Worm (Caenorhabditis elegans): ENCODE measurements around the gene D1054.10.

D1054.10 gene

ce11 chrV:10794463-10794862, 1.8 kb upstream of the D1054.10 start:
- TF ChIP-seq Y22D7AL.16 (tag; optimal IDR thresholded peaks at IDR 0.05) = no peak
- no peak for TF ChIP-seq fkh-10 (GFP tag; optimal IDR thresholded peaks at IDR 0.05)
- TF ChIP-seq hlh-6 (tag; optimal IDR thresholded peaks at IDR 0.05) = no peak
- no peak for TF ChIP-seq ceh-9 (tag; optimal IDR thresholded peaks at IDR 0.05)
- no peak for TF ChIP-seq ceh-18 (tag; optimal IDR thresholded peaks at IDR 0.05)
- TF ChIP-seq nfya-1 (tag; optimal IDR thresholded peaks at IDR 0.05) = no peak
- TF ChIP-seq tbx-2 (tag; optimal IDR thresholded peaks at IDR 0.05) = no peak

ce11 chrV:10793498-10793897, 823 bp upstream of the D1054.10 start, which contains the start of gene ule-3:
Gene ule-3, plus strand, starts transcription at chrV:10793798.
- TF ChIP-seq odd-2 (tag; optimal IDR thresholded peaks at IDR 0.05) (no peak), ceh-19 (GFP tag; optimal IDR thresholded peaks at IDR 0.05) (no peak), gmeb-2 (tag; optimal IDR thresholded peaks at IDR 0.05) (no peak), sdc-2 (tag; optimal IDR thresholded peaks at IDR 0.05) (no peak), lin-11 (tag; optimal IDR thresholded peaks at IDR 0.05) (no peak), hlh-8 (tag; optimal IDR thresholded peaks at IDR 0.05) (no peak), hlh-6 (tag; optimal IDR thresholded peaks at IDR 0.05) (no peak), ceh-30 (tag; optimal IDR thresholded peaks at IDR 0.05) (no peak), ttx-3 (tag; optimal IDR thresholded peaks at IDR 0.05) (no peak), pha-4 (tag; optimal IDR thresholded peaks at IDR 0.05) (no peak), unc-42 (tag; optimal IDR thresholded peaks at IDR 0.05) (no peak), ceh-2 (tag; optimal IDR thresholded peaks at IDR 0.05) (no peak)

ce11 chrV:10790921-10791320, 1.8 kb downstream of the D1054.10 start, which contains the start of gene D1054.9:
Gene D1054.9, minus strand, starts transcription at chrV:10791057.
- TF ChIP-seq ttx-3 (tag; optimal IDR thresholded peaks at IDR 0.05) (no peak), ceh-34 (tag; optimal IDR thresholded peaks at IDR 0.05) (no peak), ztf-16 (tag; optimal IDR thresholded peaks at IDR 0.05) (no peak), ceh-14 (tag; optimal IDR thresholded peaks at IDR 0.05) (no peak)

ce11 chrV:10784011-10784410, 8.7 kb downstream of the D1054.10 start, which contains the start of gene D1054.8:
Gene D1054.8, plus strand, starts transcription at chrV:10784311.
- TF ChIP-seq ceh-2 (tag; optimal IDR thresholded peaks at IDR 0.05) (no peak), elt-2 (tag; optimal IDR thresholded peaks at IDR 0.05) (no peak), dmd-4 (tag; optimal IDR thresholded peaks at IDR 0.05; ENCODE audit: borderline replicate concordance) (no peak), F13H6.1 (tag; optimal IDR thresholded peaks at IDR 0.05) (no peak), dve-1 (tag; optimal IDR thresholded peaks at IDR 0.05) (no peak), T23F11.4 (GFP tag; optimal IDR thresholded peaks at IDR 0.05) (no peak), ztf-16 (tag; optimal IDR thresholded peaks at IDR 0.05) (no peak), ref-2 (tag; optimal IDR thresholded peaks at IDR 0.05) (no peak), ama-1 (optimal IDR thresholded peaks at IDR 0.05) (no peak), ceh-14 (tag; optimal IDR thresholded peaks at IDR 0.05) (no peak), K02D7.2 (tag; optimal IDR thresholded peaks at IDR 0.05) (no peak), C38D4.7 (GFP tag; optimal IDR thresholded peaks at IDR 0.05) (no peak), ahr-1 (tag; optimal IDR thresholded peaks at IDR 0.05) (no peak), Y22D7AL.16 (tag; optimal IDR thresholded peaks at IDR 0.05) (no peak), pros-1 (tag; optimal IDR thresholded peaks at IDR 0.05) (no peak), ceh-34 (tag; optimal IDR thresholded peaks at IDR 0.05) (no peak), hlh-15 (tag; optimal IDR thresholded peaks at IDR 0.05) (no peak)

- TF ChIP-seq ceh-14 (tag; optimal IDR thresholded peaks at IDR 0.05) (no peak), fax-1 (tag; optimal IDR thresholded peaks at IDR 0.05) (no peak), ttx-3 (tag; optimal IDR thresholded peaks at IDR 0.05) (no peak), K09A11.1 (tag; optimal IDR thresholded peaks at IDR 0.05; ENCODE audit: insufficient read depth) (no peak), mec-3 (tag; optimal IDR thresholded peaks at IDR 0.05; ENCODE audit: borderline replicate concordance) (no peak), elt-2 (tag; optimal IDR thresholded peaks at IDR 0.05) (peak; percentile 56), dmd-4 (tag; optimal IDR thresholded peaks at IDR 0.05; ENCODE audit: borderline replicate concordance) (no peak)
Measured at ce11 chrV:10776528-10777055, 16.1 kb downstream of the D1054.10 start, which contains the start of gene D1054.5. Gene D1054.5, minus strand, starts transcription at chrV:10776578.
